Worm (Caenorhabditis elegans) whole organism, L4/young adult: ENCODE results near the gene cutl-27.

ENCODE experiments used
- W03F9.2 ChIP-seq: fragments of 150-350 bp; optimal IDR thresholded peaks from 2 replicates; lab custom pipeline; 2014; ENCODE audit warnings: missing biosample characterization, missing genetic modification characterization
- him-1 ChIP-seq: sonication (generic microtip); optimal IDR thresholded peaks from 2 replicates; lab custom pipeline; 2016; ENCODE audit warnings: missing genotype, missing genetic modification reagents, missing genetic modification characterization, missing compliant biosample characterization

DNA sequence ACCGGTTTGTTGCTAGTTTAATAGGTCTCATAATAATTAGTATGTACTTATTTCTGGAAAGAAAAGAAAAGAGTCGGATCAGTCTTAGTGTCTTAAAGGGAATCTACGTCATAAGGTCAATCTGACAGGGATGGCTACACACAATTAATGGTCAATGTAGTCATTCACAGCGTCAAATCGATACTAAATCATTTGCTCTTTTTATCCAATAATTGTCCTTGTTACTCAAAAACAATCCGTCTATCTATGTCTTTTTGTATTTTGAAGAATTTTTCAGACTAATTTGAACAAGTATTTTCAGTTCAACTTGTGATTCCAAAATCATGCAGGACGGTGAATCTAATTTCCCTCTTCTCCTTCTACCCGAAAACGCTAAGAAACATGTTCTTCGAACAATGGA, 39.7 kb upstream of the cutl-27 start, which contains the start of gene fbxb-3:
- TF ChIP-seq W03F9.2 (tag; lab: Kevin White, UChicago) (no peak), him-1 (tag; lab: Kevin White, UChicago) (no peak)
